Fruit fly (Drosophila melanogaster) whole organism, embryonic: ENCODE results near the gene RpL34b.
A peak's percentile ranks its signal among the peaks of the same experiment; 100 is the strongest.

Experiments used
- Aef1 ChIP-seq: fragments of 200-800 bp; sonication (Bioruptor generic); IDR thresholded peaks from 3 replicates; pipeline ENCODE4 v1.3.6; 2022; ENCODE audit warnings: missing biosample characterization, missing genetic modification characterization
- Awh ChIP-seq: fragments of 200-800 bp; sonication (Bioruptor generic); IDR thresholded peaks from 2 replicates; pipeline ENCODE4, ENCODE4 v1.3.6; 2022; ENCODE audit warnings: missing biosample characterization, missing genetic modification characterization
- CG10209 ChIP-seq: fragments of 200-800 bp; sonication (Bioruptor generic); optimal IDR thresholded peaks from 3 replicates; lab custom pipeline; 2017; ENCODE audit warnings: missing biosample characterization, mild to moderate bottlenecking, missing genetic modification characterization, missing genetic modification reagents
- CG1024 ChIP-seq: fragments of 200-800 bp; sonication (Bioruptor generic); IDR thresholded peaks from 2 replicates; pipeline ENCODE4 v1.3.6; 2022; ENCODE audit warnings: missing biosample characterization, missing genetic modification characterization
- CG10959 ChIP-seq: fragments of 200-800 bp; sonication (Bioruptor generic); IDR thresholded peaks from 2 replicates; pipeline ENCODE4 v1.3.6; 2022; ENCODE audit warnings: missing biosample characterization, missing genetic modification characterization
- CG12769 ChIP-seq: fragments of 200-800 bp; sonication (Bioruptor generic); optimal IDR thresholded peaks from 2 replicates; lab custom pipeline; 2019; ENCODE audit warnings: missing biosample characterization, mild to moderate bottlenecking, missing genetic modification characterization, moderate library complexity
- CG13123 ChIP-seq: fragments of 200-800 bp; sonication (Bioruptor generic); optimal IDR thresholded peaks from 2 replicates; lab custom pipeline; 2016; ENCODE audit warnings: missing biosample characterization, missing genetic modification characterization
- CG13775 ChIP-seq: fragments of 200-800 bp; sonication (Bioruptor generic); optimal IDR thresholded peaks from 3 replicates; lab custom pipeline; 2017; ENCODE audit warnings: missing biosample characterization, mild to moderate bottlenecking, missing genetic modification characterization
- CG15269 ChIP-seq: fragments of 200-800 bp; sonication (Bioruptor generic); optimal IDR thresholded peaks from 2 replicates; lab custom pipeline; 2018; ENCODE audit warnings: missing biosample characterization, mild to moderate bottlenecking, missing genetic modification characterization, moderate library complexity
- CG15479 ChIP-seq: fragments of 200-800 bp; sonication (Bioruptor generic); optimal IDR thresholded peaks from 3 replicates; lab custom pipeline; 2019; ENCODE audit warnings: missing biosample characterization, mild to moderate bottlenecking, missing genetic modification characterization, moderate library complexity
- CG15696 ChIP-seq: fragments of 200-800 bp; sonication (Bioruptor generic); optimal IDR thresholded peaks from 2 replicates; lab custom pipeline; 2019; ENCODE audit warnings: missing biosample characterization, mild to moderate bottlenecking, missing genetic modification characterization, moderate library complexity
- CG16813 ChIP-seq: fragments of 200-800 bp; sonication (Bioruptor generic); IDR thresholded peaks from 3 replicates; pipeline ENCODE4 v1.3.6; 2022; ENCODE audit warnings: missing biosample characterization, missing genetic modification characterization; ENCODE audit not compliant: partially characterized antibody
- CG17612 ChIP-seq: fragments of 200-800 bp; sonication (Bioruptor generic); IDR thresholded peaks from 2 replicates; pipeline ENCODE4 v1.3.6; 2022; ENCODE audit warnings: missing biosample characterization, missing genetic modification characterization
- CG1832 ChIP-seq: fragments of 200-800 bp; sonication (Bioruptor generic); optimal IDR thresholded peaks from 2 replicates; lab custom pipeline; 2017; ENCODE audit warnings: missing biosample characterization, mild to moderate bottlenecking, missing genetic modification characterization, inconsistent platforms
- CG2129 ChIP-seq: fragments of 200-800 bp; sonication (Bioruptor generic); IDR thresholded peaks from 2 replicates; pipeline ENCODE4 v1.3.6; 2022; ENCODE audit warnings: missing biosample characterization, missing genetic modification characterization; ENCODE audit not compliant: partially characterized antibody
- CG31224 ChIP-seq: fragments of 200-800 bp; sonication (Bioruptor generic); IDR thresholded peaks from 2 replicates; pipeline ENCODE4 v1.3.6; 2022; ENCODE audit warnings: missing biosample characterization, missing genetic modification characterization
- CG3281 ChIP-seq: fragments of 200-800 bp; sonication (Bioruptor generic); optimal IDR thresholded peaks from 3 replicates; lab custom pipeline; 2017; ENCODE audit warnings: missing biosample characterization, mild to moderate bottlenecking, missing genetic modification characterization
- CG4360 ChIP-seq: fragments of 200-800 bp; sonication (Bioruptor generic); IDR thresholded peaks from 2 replicates; pipeline ENCODE4 v1.3.6; 2022; ENCODE audit warnings: missing biosample characterization, missing genetic modification characterization
- CG4730 ChIP-seq: fragments of 200-800 bp; sonication (Bioruptor generic); IDR thresholded peaks from 2 replicates; pipeline ENCODE4 v1.3.6; 2022; ENCODE audit warnings: missing biosample characterization, missing genetic modification characterization
- CG6175 ChIP-seq: fragments of 200-800 bp; sonication (Bioruptor generic); IDR thresholded peaks from 3 replicates; pipeline ENCODE4 v1.3.6; 2022; ENCODE audit warnings: missing biosample characterization, missing genetic modification characterization
- CG7745 ChIP-seq: fragments of 200-800 bp; sonication (Bioruptor generic); optimal IDR thresholded peaks from 2 replicates; lab custom pipeline; 2018; ENCODE audit warnings: missing biosample characterization, mild to moderate bottlenecking, missing genetic modification characterization, moderate library complexity
- CG8089 ChIP-seq: fragments of 200-800 bp; sonication (Bioruptor generic); optimal IDR thresholded peaks from 3 replicates; lab custom pipeline; 2016; ENCODE audit warnings: missing biosample characterization, missing genetic modification characterization
- CG9215 ChIP-seq: fragments of 200-800 bp; sonication (Bioruptor generic); IDR thresholded peaks from 2 replicates; pipeline ENCODE4 v1.3.6; 2022; ENCODE audit warnings: missing biosample characterization, missing genetic modification characterization
- CoRest ChIP-seq: fragments of 200-800 bp; sonication (Bioruptor generic); optimal IDR thresholded peaks from 3 replicates; lab custom pipeline; 2018; ENCODE audit warnings: missing biosample characterization, mild to moderate bottlenecking, missing genetic modification characterization, moderate library complexity
- D19B ChIP-seq: fragments of 200-800 bp; sonication (Bioruptor generic); optimal IDR thresholded peaks from 2 replicates; lab custom pipeline; 2017; ENCODE audit warnings: missing biosample characterization, mild to moderate bottlenecking, missing genetic modification characterization
- Drgx ChIP-seq: fragments of 200-800 bp; sonication (Bioruptor generic); IDR thresholded peaks from 2 replicates; pipeline ENCODE4 v1.3.6; 2022; ENCODE audit warnings: missing biosample characterization, missing genetic modification characterization
- Hr78 ChIP-seq, 2 experiments: fragments of 200-800 bp in 1 of 2; fragments of >200 bp in 1 of 2; sonication (Bioruptor generic) in 1 of 2; optimal IDR thresholded peaks; 2 replicates each; lab custom pipeline; 2017 to 2019; ENCODE audit warnings: missing biosample characterization in 2 of 2, missing genetic modification characterization in 2 of 2, mild to moderate bottlenecking in 1 of 2, moderate library complexity in 1 of 2
- Med ChIP-seq: fragments of 200-800 bp; sonication (Bioruptor generic); peaks from one replicate; lab custom pipeline; 2016; ENCODE audit warnings: missing biosample characterization, missing genetic modification characterization, mild to moderate bottlenecking, inconsistent platforms, moderate library complexity
- NfI ChIP-seq: fragments of 200-800 bp; sonication (Bioruptor generic); optimal IDR thresholded peaks from 3 replicates; lab custom pipeline; 2018; ENCODE audit warnings: missing biosample characterization, mild to moderate bottlenecking, missing genetic modification characterization, moderate library complexity
- PHDP ChIP-seq: fragments of 200-800 bp; sonication (Bioruptor generic); optimal IDR thresholded peaks from 3 replicates; lab custom pipeline; 2018; ENCODE audit warnings: missing biosample characterization, mild to moderate bottlenecking, missing genetic modification characterization, moderate library complexity
- Pdp1 ChIP-seq, 2 experiments: fragments of 200-800 bp; sonication (Bioruptor generic); optimal IDR thresholded peaks; 3 replicates each; lab custom pipeline; 2016; ENCODE audit warnings: missing biosample characterization in 2 of 2, missing genetic modification characterization in 2 of 2, mild to moderate bottlenecking in 1 of 2, moderate library complexity in 1 of 2
- Xbp1 ChIP-seq: fragments of 200-800 bp; sonication (Bioruptor generic); optimal IDR thresholded peaks from 3 replicates; lab custom pipeline; 2016; ENCODE audit warnings: missing biosample characterization, mild to moderate bottlenecking, missing genetic modification characterization
- abd-A ChIP-seq: fragments of 200-800 bp; sonication (Bioruptor generic); optimal IDR thresholded peaks from 3 replicates; lab custom pipeline; 2019; ENCODE audit warnings: missing biosample characterization, mild to moderate bottlenecking, missing genetic modification characterization, moderate library complexity
- cg ChIP-seq: fragments of 200-800 bp; sonication (Bioruptor generic); optimal IDR thresholded peaks from 3 replicates; lab custom pipeline; 2019; ENCODE audit warnings: missing biosample characterization, mild to moderate bottlenecking, missing genetic modification characterization, moderate library complexity
- chinmo ChIP-seq: fragments of 200-800 bp; sonication (Bioruptor generic); IDR thresholded peaks from 4 replicates; pipeline ENCODE4 v1.3.6; 2022; ENCODE audit warnings: missing biosample characterization, missing genetic modification characterization; ENCODE audit not compliant: partially characterized antibody
- ci ChIP-seq: fragments of 200-800 bp; sonication (Bioruptor generic); IDR thresholded peaks from 3 replicates; pipeline ENCODE4 v1.3.6; 2022; ENCODE audit warnings: missing biosample characterization, missing genetic modification characterization
- crol ChIP-seq: fragments of 200-800 bp; sonication (Bioruptor generic); IDR thresholded peaks from 2 replicates; pipeline ENCODE4 v1.3.6; 2022; ENCODE audit warnings: missing biosample characterization, missing genetic modification characterization
- gsb ChIP-seq: fragments of 200-800 bp; sonication (Bioruptor generic); IDR thresholded peaks from 2 replicates; pipeline ENCODE4 v1.3.6; 2022; ENCODE audit warnings: missing biosample characterization, missing genetic modification characterization
- org-1 ChIP-seq: fragments of 200-800 bp; sonication (Bioruptor generic); optimal IDR thresholded peaks from 2 replicates; lab custom pipeline; 2017; ENCODE audit warnings: missing biosample characterization, missing genetic modification characterization
- row ChIP-seq: fragments of 200-800 bp; sonication (Bioruptor generic); IDR thresholded peaks from 3 replicates; pipeline ENCODE4 v1.3.6; 2022; ENCODE audit warnings: missing biosample characterization, missing genetic modification characterization
- slp2 ChIP-seq: fragments of 200-800 bp; sonication (Bioruptor generic); optimal IDR thresholded peaks from 2 replicates; lab custom pipeline; 2016; ENCODE audit warnings: missing biosample characterization, missing genetic modification characterization
- tgo ChIP-seq: fragments of 200-800 bp; sonication (Bioruptor generic); IDR thresholded peaks from 3 replicates; pipeline ENCODE4 v1.3.6; 2022; ENCODE audit warnings: missing biosample characterization, missing genetic modification characterization
- tio ChIP-seq: fragments of 200-800 bp; sonication (Bioruptor generic); optimal IDR thresholded peaks from 2 replicates; lab custom pipeline; 2017; ENCODE audit warnings: missing biosample characterization, missing genetic modification characterization, inconsistent platforms
- tx ChIP-seq: fragments of 200-800 bp; sonication (Bioruptor generic); optimal IDR thresholded peaks from 2 replicates; lab custom pipeline; 2016; ENCODE audit warnings: missing biosample characterization, missing genetic modification characterization
- vvl ChIP-seq: fragments of 200-800 bp; sonication (Bioruptor generic); IDR thresholded peaks from 2 replicates; pipeline ENCODE4 v1.3.6; 2022; ENCODE audit warnings: missing biosample characterization, missing genetic modification characterization

The RpL34b gene

dm6 chr3R:9424061-9424665, 23.1 kb upstream of the RpL34b start:
- TF ChIP-seq CG17612 (no peak), abd-A (tag; lab: Kevin White, UChicago) (peak; percentile 18), CG6175 (0 out of 3 replicates have a peak, but pooled peaks have one; percentile 49), vvl (peak; percentile 81), ci (GFP tag; lab: Robert Waterston, UW) (peak; percentile 13; the same call in 1 of the 3 replicates), CG4730 (GFP tag; lab: Robert Waterston, UW) (0 out of 2 replicates have a peak, but pooled peaks have one; percentile 30), CG4360 (GFP tag; lab: Robert Waterston, UW) (peak; percentile 32; the same call in 1 of the 2 replicates), CG1832 (GFP tag; lab: Kevin White, UChicago) (no peak), chinmo (GFP tag; lab: Robert Waterston, UW) (0 out of 4 replicates have a peak, but pooled peaks have one; percentile 46), Med (GFP tag; lab: Kevin White, UChicago) (peak; percentile 64), crol (GFP tag; lab: Robert Waterston, UW) (peak; percentile 47; the same call in 1 of the 2 replicates), Drgx (GFP tag; lab: Robert Waterston, UW) (no peak), cg (GFP tag; lab: Kevin White, UChicago) (peak; percentile 49), Hr78 (GFP tag; optimal IDR thresholded peaks at IDR 0.05; lab: Kevin White, UChicago) (peak in 1 of 2 experiments; percentile 25), D19B (GFP tag; lab: Kevin White, UChicago) (no peak), CG7745 (tag; lab: Kevin White, UChicago) (no peak), CG12769 (tag; lab: Kevin White, UChicago) (peak; percentile 63)

dm6 chr3R:9422338-9422737, 21.3 kb upstream of the RpL34b start:
- TF ChIP-seq CG13775 (GFP tag; lab: Kevin White, UChicago) = no peak
- no peak for TF ChIP-seq Awh (GFP tag; lab: Robert Waterston, UW)
- peak in 1 of 2 experiments; percentile 64 for TF ChIP-seq Pdp1 (GFP tag; optimal IDR thresholded peaks at IDR 0.05; lab: Kevin White, UChicago)

- TF ChIP-seq Xbp1 (GFP tag; lab: Kevin White, UChicago) = no peak
- no peak for TF ChIP-seq slp2 (GFP tag; lab: Kevin White, UChicago)
- TF ChIP-seq CG10959 (GFP tag; lab: Robert Waterston, UW) = no peak
- no peak for TF ChIP-seq Aef1
- no peak for TF ChIP-seq CG15479 (GFP tag; lab: Kevin White, UChicago)
- TF ChIP-seq tx = no peak
- TF ChIP-seq tio (GFP tag; lab: Kevin White, UChicago) = no peak
- peak; percentile 41; the same call in 2 of the 3 replicates for TF ChIP-seq row (GFP tag; lab: Robert Waterston, UW)
- no peak for TF ChIP-seq CoRest (tag; lab: Kevin White, UChicago)
- TF ChIP-seq D19B (GFP tag; lab: Kevin White, UChicago) = no peak
- no peak for TF ChIP-seq CG13123 (GFP tag; lab: Kevin White, UChicago)
- no peak for TF ChIP-seq tgo (GFP tag; lab: Robert Waterston, UW)
- TF ChIP-seq gsb (GFP tag; lab: Robert Waterston, UW) = no peak
- TF ChIP-seq CG31224 = no peak
- TF ChIP-seq NfI (GFP tag; lab: Kevin White, UChicago) = no peak
- no peak for TF ChIP-seq CG10209
- TF ChIP-seq PHDP = no peak
- TF ChIP-seq CG1024 (GFP tag; lab: Robert Waterston, UW) = no peak
- no peak for TF ChIP-seq CG15696
- TF ChIP-seq CG15269 (tag; lab: Kevin White, UChicago) = no peak
- TF ChIP-seq CG16813 (GFP tag; lab: Robert Waterston, UW) = no peak
- TF ChIP-seq CG3281 (GFP tag; lab: Kevin White, UChicago) = no peak
- TF ChIP-seq CG2129 (GFP tag; lab: Robert Waterston, UW) = no peak
- TF ChIP-seq CG8089 (GFP tag; lab: Kevin White, UChicago) = no peak
- no peak for TF ChIP-seq org-1 (GFP tag; lab: Kevin White, UChicago)
- TF ChIP-seq CG9215 (GFP tag; lab: Robert Waterston, UW) = no peak
Observed at dm6 chr3R:9420439-9421234, 19.6 kb upstream of the RpL34b start.
